Worm (Caenorhabditis elegans) whole organism, mixed stage, embryonic: ENCODE results near the gene T07E3.4.

Source experiments
- elt-1 ChIP-seq: sonication (generic microtip); optimal IDR thresholded peaks from 2 replicates; lab custom pipeline; 2017; ENCODE audit warnings: missing genetic modification characterization, mild to moderate bottlenecking, missing compliant biosample characterization, antibody characterized with exemption, moderate library complexity, borderline replicate concordance; ENCODE audit not compliant: insufficient read depth
- nhr-237 ChIP-seq: fragments of 150-350 bp; optimal IDR thresholded peaks from 2 replicates; lab custom pipeline; 2014; ENCODE audit warnings: missing biosample characterization, missing genetic modification characterization

DNA sequence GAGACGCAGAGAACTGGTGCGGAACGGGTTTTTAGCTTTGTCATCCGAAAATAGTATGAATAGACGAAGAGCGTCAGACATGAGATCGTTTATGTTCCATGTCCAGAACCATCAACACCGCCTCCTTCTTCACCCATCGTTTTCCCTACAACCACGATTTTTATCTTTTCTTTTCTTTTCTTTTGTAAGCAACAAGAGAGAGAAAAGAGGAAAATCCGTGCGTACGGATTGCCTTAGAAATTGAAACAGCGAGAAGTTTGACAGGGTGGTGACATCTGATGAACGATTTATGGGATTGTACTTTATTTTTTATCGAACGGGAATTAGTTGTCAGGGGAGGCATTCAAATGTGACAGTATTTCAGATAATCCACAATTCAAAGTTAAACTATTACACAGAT, 47.9 kb downstream of the T07E3.4 start, which contains the start of gene abu-13:
- TF ChIP-seq elt-1 (tag; lab: Kevin White, UChicago) = no peak
- TF ChIP-seq nhr-237 (tag; lab: Kevin White, UChicago) = no peak
